Fruit fly (Drosophila melanogaster) whole organism, embryonic: Measurements from ENCODE around the gene Pcyt1.

Source experiments
- Atf-2 ChIP-seq: fragments of 200-800 bp; sonication (Bioruptor generic); optimal IDR thresholded peaks from 2 replicates; lab custom pipeline; 2016; ENCODE audit warnings: missing biosample characterization, missing genetic modification characterization
- Atf3 ChIP-seq: fragments of 200-800 bp; sonication (Bioruptor generic); optimal IDR thresholded peaks from 3 replicates; lab custom pipeline; 2016; ENCODE audit warnings: missing biosample characterization, missing genetic modification characterization
- CG10565 ChIP-seq: fragments of 200-800 bp; sonication (Bioruptor generic); optimal IDR thresholded peaks from 3 replicates; lab custom pipeline; 2016; ENCODE audit warnings: missing biosample characterization, mild to moderate bottlenecking, missing genetic modification characterization
- CG11723 ChIP-seq: fragments of 200-800 bp; sonication (Bioruptor generic); optimal IDR thresholded peaks from 2 replicates; lab custom pipeline; 2017; ENCODE audit warnings: missing biosample characterization, mild to moderate bottlenecking, missing genetic modification characterization
- CG12155 ChIP-seq: fragments of 200-800 bp; sonication (Bioruptor generic); optimal IDR thresholded peaks from 3 replicates; lab custom pipeline; 2016; ENCODE audit warnings: missing biosample characterization, missing genetic modification characterization
- CG12236 ChIP-seq: fragments of 200-800 bp; sonication (Bioruptor generic); optimal IDR thresholded peaks from 2 replicates; lab custom pipeline; 2016; ENCODE audit warnings: missing biosample characterization, missing genetic modification characterization
- CG12769 ChIP-seq: fragments of 200-800 bp; sonication (Bioruptor generic); optimal IDR thresholded peaks from 2 replicates; lab custom pipeline; 2019; ENCODE audit warnings: missing biosample characterization, mild to moderate bottlenecking, missing genetic modification characterization, moderate library complexity
- CG16863 ChIP-seq: fragments of 200-800 bp; sonication (Bioruptor generic); optimal IDR thresholded peaks from 3 replicates; lab custom pipeline; 2016; ENCODE audit warnings: missing biosample characterization, missing genetic modification characterization
- CG17328 ChIP-seq: fragments of 200-800 bp; sonication (Bioruptor generic); IDR thresholded peaks from 2 replicates; pipeline ENCODE4 v1.3.6; 2022; ENCODE audit warnings: missing biosample characterization, missing genetic modification characterization
- CG17359 ChIP-seq: fragments of 200-800 bp; sonication (Bioruptor generic); optimal IDR thresholded peaks from 3 replicates; lab custom pipeline; 2018; ENCODE audit warnings: missing biosample characterization, mild to moderate bottlenecking, missing genetic modification characterization, moderate library complexity
- CG18476 ChIP-seq: fragments of 200-800 bp; sonication (Bioruptor generic); optimal IDR thresholded peaks from 2 replicates; lab custom pipeline; 2016; ENCODE audit warnings: missing biosample characterization, mild to moderate bottlenecking, missing genetic modification characterization
- CG2129 ChIP-seq: fragments of 200-800 bp; sonication (Bioruptor generic); IDR thresholded peaks from 2 replicates; pipeline ENCODE4 v1.3.6; 2022; ENCODE audit warnings: missing biosample characterization, missing genetic modification characterization; ENCODE audit not compliant: partially characterized antibody
- CG2889 ChIP-seq: fragments of 200-800 bp; sonication (Bioruptor generic); IDR thresholded peaks from 3 replicates; pipeline ENCODE4 v1.3.6; 2022; ENCODE audit warnings: missing biosample characterization, missing genetic modification characterization
- CG30431 ChIP-seq: fragments of 200-800 bp; sonication (Bioruptor generic); optimal IDR thresholded peaks from 2 replicates; lab custom pipeline; 2017; ENCODE audit warnings: missing biosample characterization, missing genetic modification characterization
- CG3407 ChIP-seq: fragments of 200-800 bp; sonication (Bioruptor generic); optimal IDR thresholded peaks from 2 replicates; lab custom pipeline; 2018; ENCODE audit warnings: missing biosample characterization, mild to moderate bottlenecking, missing genetic modification characterization
- CG3847 ChIP-seq: fragments of 200-800 bp; sonication (Bioruptor generic); IDR thresholded peaks from 2 replicates; pipeline ENCODE4 v1.3.6; 2022; ENCODE audit warnings: missing biosample characterization, missing genetic modification characterization
- CG42726 ChIP-seq: fragments of 200-800 bp; sonication (Bioruptor generic); IDR thresholded peaks from 2 replicates; pipeline ENCODE4 v1.3.6; 2022; ENCODE audit warnings: missing biosample characterization, missing genetic modification characterization; ENCODE audit not compliant: partially characterized antibody
- CG4328 ChIP-seq: fragments of 200-800 bp; sonication (Bioruptor generic); optimal IDR thresholded peaks from 3 replicates; lab custom pipeline; 2017; ENCODE audit warnings: missing biosample characterization, missing genetic modification reagents, missing genetic modification characterization
- CG4617 ChIP-seq: fragments of 200-800 bp; sonication (Bioruptor generic); optimal IDR thresholded peaks from 3 replicates; lab custom pipeline; 2016; ENCODE audit warnings: missing biosample characterization, missing genetic modification characterization, borderline replicate concordance
- CG7556 ChIP-seq: fragments of 200-800 bp; sonication (Bioruptor generic); optimal IDR thresholded peaks from 2 replicates; lab custom pipeline; 2017; ENCODE audit warnings: missing biosample characterization, mild to moderate bottlenecking, missing genetic modification characterization
- CG7839 ChIP-seq: fragments of 200-800 bp; sonication (Bioruptor generic); optimal IDR thresholded peaks from 3 replicates; lab custom pipeline; 2018; ENCODE audit warnings: missing biosample characterization, mild to moderate bottlenecking, missing genetic modification characterization, moderate library complexity
- CG8478 ChIP-seq: fragments of >200 bp; optimal IDR thresholded peaks from 2 replicates; lab custom pipeline; 2018
- CG8944 ChIP-seq: fragments of 200-800 bp; sonication (Bioruptor generic); optimal IDR thresholded peaks from 3 replicates; lab custom pipeline; 2016; ENCODE audit warnings: missing biosample characterization, missing genetic modification characterization
- Dad ChIP-seq: fragments of 200-800 bp; sonication (Bioruptor generic); optimal IDR thresholded peaks from 3 replicates; lab custom pipeline; 2016; ENCODE audit warnings: missing biosample characterization, missing genetic modification characterization
- ERR ChIP-seq: fragments of 200-800 bp; sonication (Bioruptor generic); optimal IDR thresholded peaks from 2 replicates; lab custom pipeline; 2016; ENCODE audit warnings: missing biosample characterization, missing genetic modification characterization
- Eip74EF ChIP-seq, 2 experiments: fragments of 200-800 bp in 1 of 2; fragments of >200 bp in 1 of 2; sonication (Bioruptor generic) in 1 of 2; optimal IDR thresholded peaks; 2 replicates each; lab custom pipeline; 2017 to 2019; ENCODE audit warnings: missing biosample characterization in 2 of 2, missing genetic modification characterization in 2 of 2, mild to moderate bottlenecking in 1 of 2, moderate library complexity in 1 of 2
- HLH3B ChIP-seq: fragments of 200-800 bp; sonication (Bioruptor generic); IDR thresholded peaks from 2 replicates; pipeline ENCODE4 v1.3.6; 2022; ENCODE audit warnings: missing biosample characterization, missing genetic modification characterization
- Kr ChIP-seq: fragments of 200-800 bp; sonication (Bioruptor generic); optimal IDR thresholded peaks from 2 replicates; lab custom pipeline; 2017; ENCODE audit warnings: missing biosample characterization, mild to moderate bottlenecking, missing genetic modification characterization
- PHDP ChIP-seq: fragments of 200-800 bp; sonication (Bioruptor generic); optimal IDR thresholded peaks from 3 replicates; lab custom pipeline; 2018; ENCODE audit warnings: missing biosample characterization, mild to moderate bottlenecking, missing genetic modification characterization, moderate library complexity
- Sox100B ChIP-seq: fragments of 200-800 bp; sonication (Bioruptor generic); optimal IDR thresholded peaks from 3 replicates; lab custom pipeline; 2018; ENCODE audit warnings: missing biosample characterization, mild to moderate bottlenecking, missing genetic modification characterization
- az2 ChIP-seq: fragments of 200-800 bp; sonication (Bioruptor generic); optimal IDR thresholded peaks from 3 replicates; lab custom pipeline; 2016; ENCODE audit warnings: missing biosample characterization, missing genetic modification characterization
- cas ChIP-seq: fragments of 200-800 bp; sonication (Bioruptor generic); IDR thresholded peaks from 2 replicates; pipeline ENCODE4 v1.3.6; 2022; ENCODE audit warnings: missing biosample characterization, missing genetic modification characterization
- da ChIP-seq: fragments of 200-800 bp; sonication (Bioruptor generic); optimal IDR thresholded peaks from 2 replicates; lab custom pipeline; 2016; ENCODE audit warnings: missing biosample characterization, missing genetic modification characterization
- dimm ChIP-seq: fragments of 200-800 bp; sonication (Bioruptor generic); IDR thresholded peaks from 2 replicates; pipeline ENCODE4 v1.3.6; 2022; ENCODE audit warnings: missing biosample characterization, missing genetic modification characterization
- en ChIP-seq: fragments of 200-800 bp; sonication (Bioruptor generic); optimal IDR thresholded peaks from 2 replicates; lab custom pipeline; 2016; ENCODE audit warnings: missing biosample characterization, missing genetic modification characterization
- esg ChIP-seq: fragments of 200-800 bp; sonication (Bioruptor generic); conservative IDR thresholded peaks from 2 replicates; pipeline ENCODE4 v1.3.6; 2022; ENCODE audit warnings: missing biosample characterization, missing genetic modification characterization
- eve ChIP-seq, 2 experiments: fragments of >200 bp; optimal IDR thresholded peaks; 2 replicates each; lab custom pipeline; 2017; ENCODE audit warnings: missing biosample characterization in 2 of 2, missing genetic modification characterization in 2 of 2
- fd3F ChIP-seq: fragments of 200-800 bp; sonication (Bioruptor generic); optimal IDR thresholded peaks from 2 replicates; lab custom pipeline; 2018; ENCODE audit warnings: missing biosample characterization, mild to moderate bottlenecking, missing genetic modification characterization, moderate library complexity
- insv ChIP-seq, 2 experiments: fragments of 200-800 bp; sonication (Bioruptor generic); optimal IDR thresholded peaks; 3 replicates each; lab custom pipeline; 2016 to 2018; ENCODE audit warnings: missing biosample characterization in 2 of 2, missing genetic modification characterization in 2 of 2
- kah ChIP-seq: fragments of 200-800 bp; sonication (Bioruptor generic); optimal IDR thresholded peaks from 2 replicates; lab custom pipeline; 2018; ENCODE audit warnings: missing biosample characterization, mild to moderate bottlenecking, missing genetic modification characterization
- klu ChIP-seq: fragments of 200-800 bp; sonication (Bioruptor generic); IDR thresholded peaks from 2 replicates; pipeline ENCODE4 v1.3.6; 2022; ENCODE audit warnings: missing biosample characterization, missing genetic modification characterization
- pnt ChIP-seq: fragments of 200-800 bp; sonication (Bioruptor generic); optimal IDR thresholded peaks from 3 replicates; lab custom pipeline; 2016; ENCODE audit warnings: missing biosample characterization, missing genetic modification characterization
- psq ChIP-seq: fragments of 200-800 bp; sonication (Bioruptor generic); optimal IDR thresholded peaks from 2 replicates; lab custom pipeline; 2017; ENCODE audit warnings: missing biosample characterization, missing genetic modification characterization
- salm ChIP-seq: fragments of 200-800 bp; sonication (Bioruptor generic); optimal IDR thresholded peaks from 2 replicates; lab custom pipeline; 2018; ENCODE audit warnings: missing biosample characterization, mild to moderate bottlenecking, missing genetic modification characterization
- sd ChIP-seq: fragments of 200-800 bp; sonication (Bioruptor generic); optimal IDR thresholded peaks from 3 replicates; lab custom pipeline; 2018; ENCODE audit warnings: missing biosample characterization, mild to moderate bottlenecking, missing genetic modification characterization, moderate library complexity
- seq ChIP-seq: fragments of 200-800 bp; sonication (Bioruptor generic); IDR thresholded peaks from 2 replicates; pipeline ENCODE4 v1.3.6; 2022; ENCODE audit warnings: missing biosample characterization, missing genetic modification characterization
- so ChIP-seq: fragments of 200-800 bp; sonication (Bioruptor generic); IDR thresholded peaks from 3 replicates; pipeline ENCODE4 v1.3.6; 2022; ENCODE audit warnings: missing biosample characterization, missing genetic modification characterization
- stc ChIP-seq: fragments of 200-800 bp; sonication (Bioruptor generic); IDR thresholded peaks from 2 replicates; pipeline ENCODE4 v1.3.6; 2022; ENCODE audit warnings: missing biosample characterization, missing genetic modification characterization
- sug ChIP-seq: fragments of 200-800 bp; optimal IDR thresholded peaks from 2 replicates; lab custom pipeline; 2019; ENCODE audit warnings: missing biosample characterization, mild to moderate bottlenecking, missing genetic modification characterization, moderate library complexity
- unpg ChIP-seq: fragments of 200-800 bp; sonication (Bioruptor generic); optimal IDR thresholded peaks from 3 replicates; lab custom pipeline; 2018; ENCODE audit warnings: missing biosample characterization, mild to moderate bottlenecking, missing genetic modification characterization, moderate library complexity

Gene Pcyt1

DNA sequence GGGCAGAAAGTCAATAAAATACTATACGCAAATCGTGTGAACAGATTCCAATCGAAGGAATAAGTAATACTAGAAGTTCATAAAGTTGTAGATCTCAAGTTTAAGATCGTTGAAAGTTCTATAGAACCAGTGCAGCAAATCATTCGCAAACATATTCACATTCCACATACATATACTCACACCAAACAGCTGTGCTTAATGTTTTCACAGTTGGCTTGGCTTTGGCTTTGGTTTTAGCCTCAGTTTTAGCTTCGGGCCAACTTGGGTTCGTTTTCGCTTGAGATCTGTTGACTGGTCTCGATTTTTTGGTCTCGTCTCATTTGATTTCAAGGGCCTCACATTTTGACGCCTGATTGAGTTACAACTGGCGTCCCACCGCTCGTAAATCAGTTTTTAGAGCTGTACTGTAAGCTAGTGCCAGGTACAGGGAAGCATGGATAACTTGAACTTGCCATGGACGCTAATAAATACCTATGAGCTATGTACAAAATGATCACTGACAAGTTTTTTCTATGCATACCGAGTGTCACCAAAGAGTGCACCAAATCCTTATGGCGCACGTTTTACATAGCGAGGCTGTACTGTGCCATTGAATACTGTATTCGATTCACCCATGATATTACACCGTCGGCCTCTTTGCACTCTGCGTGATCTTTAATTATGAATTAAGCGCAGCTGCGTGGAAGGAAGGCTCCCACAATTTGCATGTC, 41.4 kb downstream of the Pcyt1 start (continued):
- TF ChIP-seq Kr (GFP tag; lab: Kevin White, UChicago) (no peak), az2 (GFP tag; lab: Kevin White, UChicago) (peak; percentile 61), so (peak; percentile 80), Atf3 (GFP tag; lab: Kevin White, UChicago) (peak; percentile 52), CG10565 (GFP tag; lab: Kevin White, UChicago) (peak; percentile 17), sd (no peak), CG18476 (GFP tag; lab: Kevin White, UChicago) (peak; percentile 51), Eip74EF (GFP tag; optimal IDR thresholded peaks at IDR 0.05; lab: Kevin White, UChicago) (peak in 1 of 2 experiments; percentile 35), CG8478 (lab: Kevin White, UChicago) (no peak), en (GFP tag; lab: Kevin White, UChicago) (peak; percentile 71), CG16863 (GFP tag; lab: Kevin White, UChicago) (peak; percentile 73), Atf-2 (GFP tag; lab: Kevin White, UChicago) (peak; percentile 25), CG12155 (GFP tag; lab: Kevin White, UChicago) (peak; percentile 77), CG4617 (peak; percentile 36), esg (GFP tag; lab: Robert Waterston, UW) (peak; percentile 86), CG4328 (peak; percentile 64), CG2129 (no peak), CG17328 (GFP tag; lab: Robert Waterston, UW) (peak; percentile 74), insv (GFP tag; optimal IDR thresholded peaks at IDR 0.05; lab: Kevin White, UChicago) (no peak), psq (GFP tag; lab: Kevin White, UChicago) (no peak), pnt (GFP tag; lab: Kevin White, UChicago) (peak; percentile 86), cas (peak; percentile 69; the same call in 1 of the 2 replicates), sug (tag; lab: Kevin White, UChicago) (peak; percentile 62), CG42726 (GFP tag; lab: Robert Waterston, UW) (no peak), fd3F (GFP tag; lab: Kevin White, UChicago) (peak; percentile 82), klu (GFP tag; lab: Robert Waterston, UW) (peak; percentile 58), PHDP (peak; percentile 76), dimm (GFP tag; lab: Robert Waterston, UW) (0 out of 2 replicates have a peak, but pooled peaks have one; percentile 37), CG12769 (tag; lab: Kevin White, UChicago) (peak; percentile 94), ERR (GFP tag; lab: Kevin White, UChicago) (peak; percentile 65), Sox100B (GFP tag; lab: Kevin White, UChicago) (peak; percentile 57), CG7839 (peak; percentile 93), CG2889 (peak; percentile 87), CG8944 (GFP tag; lab: Kevin White, UChicago) (peak; percentile 76), unpg (GFP tag; lab: Kevin White, UChicago) (peak; percentile 84), CG3847 (peak; percentile 89), CG12236 (GFP tag; lab: Kevin White, UChicago) (peak; percentile 48), CG11723 (peak; percentile 54), stc (GFP tag; lab: Robert Waterston, UW) (peak; percentile 80), CG17359 (tag; lab: Kevin White, UChicago) (peak; percentile 86), salm (tag; lab: Kevin White, UChicago) (peak; percentile 26), CG7556 (GFP tag; lab: Kevin White, UChicago) (peak; percentile 61), CG3407 (peak; percentile 24), CG30431 (GFP tag; lab: Kevin White, UChicago) (peak; percentile 76), seq (GFP tag; lab: Robert Waterston, UW) (peak; percentile 86), HLH3B (GFP tag; lab: Robert Waterston, UW) (peak; percentile 88), eve (GFP tag; optimal IDR thresholded peaks at IDR 0.05; lab: Kevin White, UChicago) (no peak), da (peak; percentile 24), kah (peak; percentile 64), Dad (GFP tag; lab: Kevin White, UChicago) (peak; percentile 74)
